Worm (Caenorhabditis elegans): ENCODE results near the gene F09A5.3.

F09A5.3 gene

DNA sequence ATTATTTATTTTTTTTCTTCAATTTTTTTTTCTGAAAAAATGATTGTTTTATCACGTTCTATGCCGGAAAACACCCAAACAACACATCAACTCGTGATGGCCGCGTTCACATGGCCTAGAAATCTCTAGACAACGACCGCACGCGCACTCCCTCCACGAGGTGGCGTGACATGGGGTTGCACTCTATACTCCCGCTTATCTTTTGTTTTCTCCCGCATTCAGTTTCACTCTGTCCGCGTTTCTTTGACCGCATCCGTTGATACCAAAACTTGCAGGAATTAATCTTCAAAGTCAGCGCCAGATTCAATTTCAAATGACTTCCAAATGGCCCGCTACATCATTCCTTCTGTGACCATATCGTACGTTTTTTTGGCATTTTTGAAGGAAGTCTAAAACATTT is 36.4 kb upstream of the F09A5.3 start, which contains the start of gene F17H10.1 (continued):
- TF ChIP-seq bed-2 (GFP tag; IDR thresholded peaks at IDR 0.05) (no peak), cebp-1 (GFP tag; IDR thresholded peaks at IDR 0.05) (0 out of 2 replicates have a peak, but pooled peaks have one; percentile 44), cebp-1 (tag; optimal IDR thresholded peaks at IDR 0.05) (peak; percentile 82), gei-17 (GFP tag; optimal IDR thresholded peaks at IDR 0.05) (peak; percentile 71), ccch-3 (GFP tag; optimal IDR thresholded peaks at IDR 0.05) (no peak), lin-40 (tag; optimal IDR thresholded peaks at IDR 0.05) (peak; percentile 82), Y79H2A.3 (GFP tag; conservative IDR thresholded peaks at IDR 0.05) (no peak), zim-3 (tag; optimal IDR thresholded peaks at IDR 0.05) (no peak), snpc-4 (GFP tag; optimal IDR thresholded peaks at IDR 0.05) (no peak), snpc-4 (tag; optimal IDR thresholded peaks at IDR 0.05) (peak in 2 of 4 experiments; percentile 9 to 36), Y56A3A.18 (GFP tag; IDR thresholded peaks at IDR 0.05) (no peak), chd-7 (tag; optimal IDR thresholded peaks at IDR 0.05) (peak; percentile 78), ceh-58 (GFP tag; IDR thresholded peaks at IDR 0.05) (no peak), B0035.1 (tag; optimal IDR thresholded peaks at IDR 0.05) (peak; percentile 64), ets-4 (GFP tag; optimal IDR thresholded peaks at IDR 0.05) (peak; percentile 95), attf-5 (GFP tag; optimal IDR thresholded peaks at IDR 0.05) (peak; percentile 31), nhr-120 (GFP tag; IDR thresholded peaks at IDR 0.05) (no peak), ceh-40 (GFP tag; IDR thresholded peaks at IDR 0.05) (0 out of 2 replicates have a peak, but pooled peaks have one; percentile 59), xnd-1 (tag; optimal IDR thresholded peaks at IDR 0.05) (no peak), F37B4.10 (GFP tag; IDR thresholded peaks at IDR 0.05) (no peak), F49E8.2 (tag; optimal IDR thresholded peaks at IDR 0.05; ENCODE audit: insufficient read depth) (no peak), let-526 (GFP tag; IDR thresholded peaks at IDR 0.05) (peak; percentile 86; the same call in 1 of the 2 replicates), dpl-1 (GFP tag; optimal IDR thresholded peaks at IDR 0.05) (no peak), ceh-100 (GFP tag; IDR thresholded peaks at IDR 0.05) (no peak), snpc-3.4 (tag; optimal IDR thresholded peaks at IDR 0.05) (no peak), aptf-3 (GFP tag; IDR thresholded peaks at IDR 0.05) (no peak), ztf-28 (GFP tag; IDR thresholded peaks at IDR 0.05) (no peak), ceh-91 (GFP tag; IDR thresholded peaks at IDR 0.05) (no peak), pbrm-1 (GFP tag; IDR thresholded peaks at IDR 0.05) (0 out of 2 replicates have a peak, but pooled peaks have one; percentile 49), madf-3 (GFP tag; IDR thresholded peaks at IDR 0.05) (no peak), repo-1 (tag; optimal IDR thresholded peaks at IDR 0.05) (peak; percentile 66), unc-130 (GFP tag; optimal IDR thresholded peaks at IDR 0.05) (no peak), nhr-90 (tag; optimal IDR thresholded peaks at IDR 0.05) (peak; percentile 48), cebp-2 (GFP tag; IDR thresholded peaks at IDR 0.05) (no peak), hsf-1 (GFP tag; IDR thresholded peaks at IDR 0.05) (peak; percentile 90), T26A5.8 (tag; optimal IDR thresholded peaks at IDR 0.05) (no peak), dox-1 (GFP tag; IDR thresholded peaks at IDR 0.05) (peak; percentile 75), pha-4 (tag; optimal IDR thresholded peaks at IDR 0.05) (no peak), C06A6.2 (GFP tag; conservative IDR thresholded peaks at IDR 0.05) (peak; percentile 68), rec-8 (tag; optimal IDR thresholded peaks at IDR 0.05) (no peak), K12H6.12 (tag; optimal IDR thresholded peaks at IDR 0.05) (peak; percentile 63), madf-6 (GFP tag; IDR thresholded peaks at IDR 0.05) (peak; percentile 36), F57A8.1 (GFP tag; optimal IDR thresholded peaks at IDR 0.05) (no peak), C17E4.6 (GFP tag; IDR thresholded peaks at IDR 0.05) (no peak), madf-10 (tag; optimal IDR thresholded peaks at IDR 0.05) (peak; percentile 68), unc-62 (GFP tag; optimal IDR thresholded peaks at IDR 0.05) (no peak), tbp1 (GFP tag; optimal IDR thresholded peaks at IDR 0.05) (peak; percentile 66), ztf-3 (GFP tag; optimal IDR thresholded peaks at IDR 0.05) (peak; percentile 43), egl-18 (GFP tag; IDR thresholded peaks at IDR 0.05) (no peak), lin-54 (GFP tag; optimal IDR thresholded peaks at IDR 0.05) (peak; percentile 39)
